Fruit fly (Drosophila melanogaster): ENCODE data around the gene Sgs7.

Gene Sgs7

dm6 chr3L:11555662-11556460 is 46.2 kb downstream of the Sgs7 start (continued):
- TF ChIP-seq CG4617 (GFP tag; optimal IDR thresholded peaks at IDR 0.05; ENCODE audit: borderline replicate concordance) = peak; percentile 19
- TF ChIP-seq CG16815 (GFP tag; optimal IDR thresholded peaks at IDR 0.05) = peak; percentile 56
- TF ChIP-seq Dip2 (GFP tag; IDR thresholded peaks at IDR 0.05) = no peak
- peak; percentile 24 for TF ChIP-seq Atf-2 (GFP tag; optimal IDR thresholded peaks at IDR 0.05)
- peak; percentile 32 for TF ChIP-seq scrt (GFP tag; optimal IDR thresholded peaks at IDR 0.05)
- no peak for TF ChIP-seq toy (GFP tag; IDR thresholded peaks at IDR 0.05)
- TF ChIP-seq Sry-β (GFP tag; optimal IDR thresholded peaks at IDR 0.05) = peak; percentile 11
- TF ChIP-seq crc (GFP tag; optimal IDR thresholded peaks at IDR 0.05) = no peak
- peak; percentile 53 for TF ChIP-seq CG13624 (GFP tag; optimal IDR thresholded peaks at IDR 0.05)
- no peak for TF ChIP-seq p53 (GFP tag; optimal IDR thresholded peaks at IDR 0.05)
- TF ChIP-seq Jarid2 (GFP tag; optimal IDR thresholded peaks at IDR 0.05) = peak; percentile 34
- TF ChIP-seq NC2β (GFP tag; optimal IDR thresholded peaks at IDR 0.05) = peak; percentile 27
- no peak for TF ChIP-seq Sin3A (optimal IDR thresholded peaks at IDR 0.05)
- no peak for TF ChIP-seq CG14860 (GFP tag; IDR thresholded peaks at IDR 0.05; ENCODE audit: partially characterized antibody)
- TF ChIP-seq NFAT (GFP tag; IDR thresholded peaks at IDR 0.05) = no peak
- TF ChIP-seq Hey (tag; optimal IDR thresholded peaks at IDR 0.05) = peak; percentile 35
- no peak for TF ChIP-seq Kr (GFP tag; optimal IDR thresholded peaks at IDR 0.05)
- peak; percentile 53 for TF ChIP-seq az2 (GFP tag; optimal IDR thresholded peaks at IDR 0.05)
- no peak for TF ChIP-seq Mrtf (GFP tag; IDR thresholded peaks at IDR 0.05)
- TF ChIP-seq CG9727 (GFP tag; optimal IDR thresholded peaks at IDR 0.05) = peak; percentile 84
- TF ChIP-seq CG10147 (GFP tag; optimal IDR thresholded peaks at IDR 0.05) = peak; percentile 84
- peak; percentile 61 for TF ChIP-seq CHES-1-like (GFP tag; optimal IDR thresholded peaks at IDR 0.05)
- TF ChIP-seq CG9932 (GFP tag; IDR thresholded peaks at IDR 0.05) = peak; percentile 57
- TF ChIP-seq gsb-n (tag; optimal IDR thresholded peaks at IDR 0.05) = peak; percentile 65
- TF ChIP-seq esg (GFP tag; conservative IDR thresholded peaks at IDR 0.05) = no peak
- TF ChIP-seq CG14710 (tag; optimal IDR thresholded peaks at IDR 0.05) = peak; percentile 86
- peak; percentile 45 for TF ChIP-seq CG18476 (GFP tag; optimal IDR thresholded peaks at IDR 0.05)
- peak; percentile 15; the same call in 1 of the 2 replicates for TF ChIP-seq ap (GFP tag; IDR thresholded peaks at IDR 0.05)
- TF ChIP-seq CG9437 (GFP tag; optimal IDR thresholded peaks at IDR 0.05) = peak; percentile 78
- TF ChIP-seq CG12299 (tag; optimal IDR thresholded peaks at IDR 0.05) = peak; percentile 45
- peak; percentile 46 for TF ChIP-seq run (tag; optimal IDR thresholded peaks at IDR 0.05)
- peak; percentile 63 for TF ChIP-seq Xbp1 (GFP tag; optimal IDR thresholded peaks at IDR 0.05)
- TF ChIP-seq CG2116 (GFP tag; optimal IDR thresholded peaks at IDR 0.05) = peak; percentile 35
- peak; percentile 67 for TF ChIP-seq CG1602 (GFP tag; optimal IDR thresholded peaks at IDR 0.05)
- TF ChIP-seq H15 (GFP tag; IDR thresholded peaks at IDR 0.05) = 0 out of 3 replicates have a peak, but pooled peaks have one; percentile 33
- TF ChIP-seq CG12104 (GFP tag; optimal IDR thresholded peaks at IDR 0.05) = peak; percentile 60
- TF ChIP-seq Dip3 (GFP tag; optimal IDR thresholded peaks at IDR 0.05) = no peak
- no peak for TF ChIP-seq CG1832 (GFP tag; optimal IDR thresholded peaks at IDR 0.05)
- TF ChIP-seq her (GFP tag; optimal IDR thresholded peaks at IDR 0.05) = no peak
- no peak for TF ChIP-seq Trl (optimal IDR thresholded peaks at IDR 0.05)
- TF ChIP-seq Trl (GFP tag; optimal IDR thresholded peaks at IDR 0.05) = peak; percentile 32
- no peak for TF ChIP-seq Neu2 (GFP tag; optimal IDR thresholded peaks at IDR 0.05; ENCODE audit: borderline replicate concordance)
- peak; percentile 51; the same call in 1 of the 2 replicates for TF ChIP-seq Bgb (GFP tag; IDR thresholded peaks at IDR 0.05; ENCODE audit: partially characterized antibody)
- TF ChIP-seq CG14014 (GFP tag; IDR thresholded peaks at IDR 0.05) = peak; percentile 30; the same call in 1 of the 2 replicates
- no peak for TF ChIP-seq CG3163 (GFP tag; optimal IDR thresholded peaks at IDR 0.05)
- TF ChIP-seq CG2199 (GFP tag; IDR thresholded peaks at IDR 0.05) = no peak
- TF ChIP-seq CG33557 (GFP tag; optimal IDR thresholded peaks at IDR 0.05) = peak; percentile 69
- peak; percentile 88 for TF ChIP-seq sens (GFP tag)
- peak; percentile 51 to 62 for TF ChIP-seq chif (GFP tag; optimal IDR thresholded peaks at IDR 0.05)
- TF ChIP-seq lbe (GFP tag; optimal IDR thresholded peaks at IDR 0.05) = no peak
